Fruit fly (Drosophila melanogaster) whole organism: ENCODE measurements around the gene CG6785.

Experiments used
- CG8478 ChIP-seq: fragments of >200 bp; optimal IDR thresholded peaks from 2 replicates; lab custom pipeline; 2018; ENCODE audit warnings: inconsistent platforms
- Dll ChIP-seq: fragments of >200 bp; optimal IDR thresholded peaks from 2 replicates; lab custom pipeline; 2017

- no peak for TF ChIP-seq CG8478
- no peak for TF ChIP-seq Dll (lab: Kevin White, UChicago)
Measured at dm6 chr2L:12001132-12001531, 43.9 kb downstream of the CG6785 start.
